Fruit fly (Drosophila melanogaster): Measurements from ENCODE around the gene t-Grip91.

DNA sequence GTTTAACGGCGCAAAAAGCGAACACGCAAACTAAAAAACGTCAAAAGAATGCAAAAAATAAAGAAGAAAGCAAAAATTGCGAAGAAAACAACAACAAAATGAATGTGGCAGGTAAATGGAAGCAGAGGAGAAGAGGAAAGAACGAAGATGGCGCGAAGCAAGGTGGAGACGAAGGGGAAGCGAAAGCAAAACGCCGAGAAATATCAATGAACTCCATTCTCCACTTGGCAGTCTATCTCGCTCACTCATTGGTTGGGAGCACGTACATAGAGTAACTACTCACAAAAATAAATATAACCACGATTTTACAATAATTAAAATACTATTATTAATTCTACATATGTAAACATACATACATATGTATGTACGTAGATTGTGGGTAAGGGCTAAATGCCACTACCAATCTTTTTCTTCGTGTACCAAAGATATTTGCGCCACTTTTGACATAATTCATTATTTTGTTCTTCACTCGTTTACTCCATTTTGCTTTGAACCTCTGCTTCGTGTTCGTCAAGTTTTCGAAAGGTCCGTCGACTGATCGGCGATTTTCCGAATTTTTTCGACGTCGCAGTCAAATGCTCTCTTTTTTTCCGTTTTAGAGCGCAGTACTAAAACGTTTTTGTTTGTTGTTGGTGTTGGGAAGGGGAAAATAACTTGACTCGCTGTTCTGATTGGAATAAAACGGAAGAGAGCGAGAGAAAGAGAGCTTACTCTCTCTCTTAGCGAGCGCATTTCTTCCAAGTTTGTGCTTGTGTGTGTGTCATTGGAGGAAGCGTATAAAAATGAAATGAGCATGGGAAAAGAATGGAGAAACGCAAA lies 38.6 kb upstream of the t-Grip91 start:
- TF ChIP-seq ATbp (GFP tag; optimal IDR thresholded peaks at IDR 0.05) (no peak), CG30403 (GFP tag; optimal IDR thresholded peaks at IDR 0.05) (no peak), cg (GFP tag; optimal IDR thresholded peaks at IDR 0.05) (peak; percentile 66)
